Fruit fly (Drosophila melanogaster) whole organism, pupa: ENCODE data around the gene Trmt112.

Source experiments
- CG10348 ChIP-seq: fragments of 200-800 bp; sonication (Bioruptor generic); IDR thresholded peaks from 2 replicates; pipeline ENCODE4 v1.3.6; 2022; ENCODE audit warnings: missing biosample characterization, missing genetic modification characterization
- CG12605 ChIP-seq: fragments of 200-800 bp; sonication (Bioruptor generic); IDR thresholded peaks from 2 replicates; pipeline ENCODE4 v1.3.6; 2022; ENCODE audit warnings: missing biosample characterization, missing genetic modification characterization
- CG13204 ChIP-seq: fragments of 200-800 bp; sonication (Bioruptor generic); optimal IDR thresholded peaks from 2 replicates; lab custom pipeline; 2018; ENCODE audit warnings: missing biosample characterization, mild to moderate bottlenecking, missing genetic modification characterization, moderate library complexity
- CG14655 ChIP-seq: fragments of 200-800 bp; sonication (Bioruptor generic); optimal IDR thresholded peaks from 3 replicates; lab custom pipeline; 2017; ENCODE audit warnings: mild to moderate bottlenecking, missing biosample characterization, missing genetic modification reagents, missing genetic modification characterization
- CG15710 ChIP-seq: fragments of 200-800 bp; sonication (Bioruptor generic); optimal IDR thresholded peaks from 2 replicates; lab custom pipeline; 2018; ENCODE audit warnings: missing biosample characterization, mild to moderate bottlenecking, missing genetic modification characterization, moderate library complexity
- CG17806 ChIP-seq: fragments of 200-800 bp; sonication (Bioruptor generic); optimal IDR thresholded peaks from 2 replicates; lab custom pipeline; 2018; ENCODE audit warnings: missing biosample characterization, mild to moderate bottlenecking, missing genetic modification characterization, moderate library complexity
- CG32121 ChIP-seq: fragments of 200-800 bp; sonication (Bioruptor generic); IDR thresholded peaks from 2 replicates; pipeline ENCODE4 v1.3.6; 2022; ENCODE audit warnings: missing biosample characterization, missing genetic modification characterization
- CG34367 ChIP-seq: fragments of 200-800 bp; sonication (Bioruptor generic); optimal IDR thresholded peaks from 2 replicates; lab custom pipeline; 2018; ENCODE audit warnings: missing biosample characterization, mild to moderate bottlenecking, missing genetic modification characterization
- CG4496 ChIP-seq: fragments of 200-800 bp; sonication (Bioruptor generic); IDR thresholded peaks from 3 replicates; pipeline ENCODE4 v1.3.6; 2022; ENCODE audit warnings: missing biosample characterization, missing genetic modification characterization
- CG8159 ChIP-seq: fragments of 200-800 bp; sonication (Bioruptor generic); optimal IDR thresholded peaks from 3 replicates; lab custom pipeline; 2018; ENCODE audit warnings: missing biosample characterization, mild to moderate bottlenecking, missing genetic modification characterization, moderate library complexity
- CG8301 ChIP-seq: fragments of 200-800 bp; sonication (Bioruptor generic); optimal IDR thresholded peaks from 2 replicates; lab custom pipeline; 2018; ENCODE audit warnings: missing biosample characterization, mild to moderate bottlenecking, missing genetic modification characterization
- CG9948 ChIP-seq: fragments of 200-800 bp; sonication (Bioruptor generic); optimal IDR thresholded peaks from 2 replicates; lab custom pipeline; 2018; ENCODE audit warnings: missing biosample characterization, mild to moderate bottlenecking, missing genetic modification characterization, moderate library complexity
- D1 ChIP-seq: fragments of 200-800 bp; sonication (Bioruptor generic); optimal IDR thresholded peaks from 2 replicates; lab custom pipeline; 2018; ENCODE audit warnings: missing biosample characterization, mild to moderate bottlenecking, missing genetic modification characterization, moderate library complexity
- EcR ChIP-seq: fragments of 200-800 bp; sonication (Bioruptor generic); optimal IDR thresholded peaks from 3 replicates; lab custom pipeline; 2019; ENCODE audit warnings: missing biosample characterization, missing genetic modification characterization, mild to moderate bottlenecking, moderate library complexity, missing genetic modification reagents
- Ets98B ChIP-seq: fragments of 200-800 bp; sonication (Bioruptor generic); IDR thresholded peaks from 2 replicates; pipeline ENCODE4 v1.3.6; 2022; ENCODE audit warnings: missing biosample characterization, missing genetic modification characterization
- Pif1A ChIP-seq: fragments of 200-800 bp; sonication (Bioruptor generic); optimal IDR thresholded peaks from 3 replicates; lab custom pipeline; 2016; ENCODE audit warnings: missing biosample characterization, missing genetic modification characterization
- Pif1B ChIP-seq: fragments of 200-800 bp; sonication (Bioruptor generic); optimal IDR thresholded peaks from 3 replicates; lab custom pipeline; 2016; ENCODE audit warnings: missing biosample characterization, missing genetic modification characterization
- Snoo ChIP-seq: fragments of 200-800 bp; sonication (Bioruptor generic); optimal IDR thresholded peaks from 3 replicates; lab custom pipeline; 2017; ENCODE audit warnings: missing biosample characterization, mild to moderate bottlenecking, missing genetic modification characterization, inconsistent platforms
- fd96Ca ChIP-seq: fragments of 200-800 bp; sonication (Bioruptor generic); IDR thresholded peaks from 3 replicates; pipeline ENCODE4 v1.3.6; 2022; ENCODE audit warnings: missing biosample characterization, missing genetic modification characterization
- gl ChIP-seq: fragments of 200-800 bp; sonication (Bioruptor generic); optimal IDR thresholded peaks from 2 replicates; lab custom pipeline; 2018; ENCODE audit warnings: missing biosample characterization, mild to moderate bottlenecking, missing genetic modification characterization
- rn ChIP-seq: fragments of 200-800 bp; sonication (Bioruptor generic); IDR thresholded peaks from 2 replicates; pipeline ENCODE4 v1.3.6; 2022; ENCODE audit warnings: missing biosample characterization, missing genetic modification characterization

Gene Trmt112

dm6 chr3L:21252525-21252924 lies 35.9 kb upstream of the Trmt112 start:
- peak; percentile 93 for TF ChIP-seq EcR
- peak; percentile 32 for TF ChIP-seq Snoo (tag; lab: Kevin White, UChicago)
- no peak for TF ChIP-seq Pif1B (GFP tag; lab: Kevin White, UChicago)
- no peak for TF ChIP-seq CG10348
- no peak for TF ChIP-seq CG34367 (tag; lab: Kevin White, UChicago)
- no peak for TF ChIP-seq Ets98B (GFP tag; lab: Robert Waterston, UW)
- TF ChIP-seq CG14655 (GFP tag; lab: Kevin White, UChicago), result no peak
- peak; percentile 34 for TF ChIP-seq CG32121 (GFP tag; lab: Robert Waterston, UW)
- no peak for TF ChIP-seq rn (GFP tag; lab: Robert Waterston, UW)
- TF ChIP-seq CG17806 (tag; lab: Kevin White, UChicago), result no peak
- no peak for TF ChIP-seq gl (tag; lab: Kevin White, UChicago)
- no peak for TF ChIP-seq CG8159
- TF ChIP-seq D1, result no peak
- TF ChIP-seq CG12605 (GFP tag; lab: Robert Waterston, UW), result no peak
- no peak for TF ChIP-seq Pif1A
- TF ChIP-seq fd96Ca, result no peak
- peak; percentile 74 for TF ChIP-seq CG13204
- TF ChIP-seq CG8301 (tag; lab: Kevin White, UChicago), result no peak
- TF ChIP-seq CG4496 (GFP tag; lab: Robert Waterston, UW), result peak; percentile 12; the same call in 1 of the 3 replicates
- no peak for TF ChIP-seq CG15710 (tag; lab: Kevin White, UChicago)
- no peak for TF ChIP-seq CG9948 (tag; lab: Kevin White, UChicago)

dm6 chr3L:21251381-21251780 lies 34.7 kb upstream of the Trmt112 start:
- TF ChIP-seq CG14655 (GFP tag; lab: Kevin White, UChicago) (peak; percentile 62), Ets98B (GFP tag; lab: Robert Waterston, UW) (peak; percentile 47; the same call in 1 of the 2 replicates), CG12605 (GFP tag; lab: Robert Waterston, UW) (peak; percentile 39; the same call in 1 of the 2 replicates), CG8159 (peak; percentile 72), CG4496 (GFP tag; lab: Robert Waterston, UW) (peak; percentile 54; the same call in 1 of the 3 replicates), fd96Ca (peak; percentile 62; the same call in 2 of the 3 replicates), CG10348 (no peak), CG17806 (tag; lab: Kevin White, UChicago) (peak; percentile 64), CG13204 (peak; percentile 86), Pif1B (GFP tag; lab: Kevin White, UChicago) (peak; percentile 7), rn (GFP tag; lab: Robert Waterston, UW) (0 out of 2 replicates have a peak, but pooled peaks have one; percentile 18), CG9948 (tag; lab: Kevin White, UChicago) (peak; percentile 55), EcR (peak; percentile 95), gl (tag; lab: Kevin White, UChicago) (peak; percentile 41), CG32121 (GFP tag; lab: Robert Waterston, UW) (peak; percentile 74; the same call in 1 of the 2 replicates), Pif1A (peak; percentile 47), Snoo (tag; lab: Kevin White, UChicago) (peak; percentile 19), CG15710 (tag; lab: Kevin White, UChicago) (peak; percentile 73), D1 (peak; percentile 40), CG34367 (tag; lab: Kevin White, UChicago) (peak; percentile 61), CG8301 (tag; lab: Kevin White, UChicago) (peak; percentile 40)
- TF ChIP-seq, all 21 proteins: peak for 20

DNA sequence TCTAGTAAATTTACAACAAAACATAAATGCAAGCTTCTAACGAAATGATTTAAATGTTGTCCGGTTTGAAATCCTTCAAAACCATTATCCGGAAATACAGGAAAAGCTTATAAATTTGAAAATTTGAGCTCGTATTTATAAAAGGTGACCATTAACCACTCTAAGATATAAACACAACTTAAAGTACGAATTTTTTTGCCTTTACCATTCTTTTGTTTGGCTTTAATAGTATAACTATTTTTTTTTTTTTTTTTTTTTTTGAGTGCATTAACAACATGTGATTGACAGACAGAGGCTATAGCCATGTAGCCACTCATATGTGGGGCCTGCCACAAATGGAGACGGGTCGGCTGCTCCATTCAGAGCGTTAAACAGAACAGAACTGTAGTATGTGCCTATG lies 26.8 kb upstream of the Trmt112 start:
- peak; percentile 6 for TF ChIP-seq CG8301 (tag; lab: Kevin White, UChicago)
- TF ChIP-seq rn (GFP tag; lab: Robert Waterston, UW), result no peak
- TF ChIP-seq CG32121 (GFP tag; lab: Robert Waterston, UW), result no peak
- TF ChIP-seq Ets98B (GFP tag; lab: Robert Waterston, UW), result no peak
- peak; percentile 67 for TF ChIP-seq CG17806 (tag; lab: Kevin White, UChicago)
- TF ChIP-seq CG34367 (tag; lab: Kevin White, UChicago), result no peak
- no peak for TF ChIP-seq CG4496 (GFP tag; lab: Robert Waterston, UW)
- TF ChIP-seq CG13204, result no peak
- peak; percentile 25 for TF ChIP-seq Pif1A
- no peak for TF ChIP-seq EcR
- no peak for TF ChIP-seq Pif1B (GFP tag; lab: Kevin White, UChicago)
- peak; percentile 14 for TF ChIP-seq CG14655 (GFP tag; lab: Kevin White, UChicago)
- TF ChIP-seq CG9948 (tag; lab: Kevin White, UChicago), result peak; percentile 60
- no peak for TF ChIP-seq fd96Ca
- no peak for TF ChIP-seq CG12605 (GFP tag; lab: Robert Waterston, UW)
- no peak for TF ChIP-seq D1
- TF ChIP-seq CG10348, result no peak
- no peak for TF ChIP-seq Snoo (tag; lab: Kevin White, UChicago)
- no peak for TF ChIP-seq gl (tag; lab: Kevin White, UChicago)
- TF ChIP-seq CG8159, result no peak
- no peak for TF ChIP-seq CG15710 (tag; lab: Kevin White, UChicago)
- TF ChIP-seq, all 21 proteins: peak for 5

DNA sequence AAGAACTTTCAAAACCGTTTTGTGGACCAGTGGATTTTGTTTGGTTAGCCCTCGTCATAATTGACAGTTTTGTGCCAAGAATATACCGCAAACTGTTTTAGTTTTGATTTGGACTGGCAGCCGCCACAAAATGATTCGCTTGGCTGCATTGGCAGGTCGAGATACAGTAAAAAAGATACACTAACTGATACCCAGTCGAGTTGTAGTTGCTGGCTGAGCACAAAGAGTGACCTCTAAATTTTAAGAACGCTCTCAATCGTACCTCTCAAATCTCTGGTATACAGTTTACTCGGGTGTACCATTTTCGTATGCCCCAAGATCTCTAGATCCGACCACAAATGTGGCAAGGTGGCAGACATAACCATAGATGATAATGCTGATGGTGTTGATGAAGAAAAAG lies 26.3 kb upstream of the Trmt112 start:
- TF ChIP-seq CG14655 (GFP tag; lab: Kevin White, UChicago), result no peak
- TF ChIP-seq Ets98B (GFP tag; lab: Robert Waterston, UW), result no peak
- no peak for TF ChIP-seq D1
- no peak for TF ChIP-seq CG8301 (tag; lab: Kevin White, UChicago)
- TF ChIP-seq rn (GFP tag; lab: Robert Waterston, UW), result no peak
- no peak for TF ChIP-seq Snoo (tag; lab: Kevin White, UChicago)
- TF ChIP-seq CG10348, result no peak
- no peak for TF ChIP-seq Pif1B (GFP tag; lab: Kevin White, UChicago)

DNA sequence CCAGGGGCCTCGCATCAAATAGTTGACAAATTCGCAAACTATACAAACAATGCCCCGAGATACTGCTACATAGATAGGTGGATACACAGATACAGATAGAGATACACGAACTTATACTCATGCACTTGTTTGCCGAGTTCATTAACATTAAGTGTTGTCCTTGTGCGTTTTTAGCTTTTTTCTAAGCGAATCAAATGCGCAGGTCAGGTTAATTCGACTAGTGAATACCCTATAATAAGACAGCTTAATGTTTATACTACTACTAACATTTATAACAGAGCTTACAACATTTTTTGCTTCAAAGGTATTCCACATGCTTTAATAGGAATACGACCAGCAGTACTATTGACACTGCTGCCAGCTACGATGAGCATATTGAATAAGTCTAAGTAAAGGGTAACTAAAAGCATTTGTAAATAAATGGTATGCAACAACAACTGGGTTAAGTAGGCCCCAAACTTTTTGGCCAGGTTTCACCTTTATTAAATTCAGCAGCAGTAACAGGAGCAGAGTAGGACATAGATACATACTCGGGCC lies 24.9 kb upstream of the Trmt112 start:
- TF ChIP-seq CG9948 (tag; lab: Kevin White, UChicago) (peak; percentile 4), CG8301 (tag; lab: Kevin White, UChicago) (peak; percentile 31), fd96Ca (no peak), CG12605 (GFP tag; lab: Robert Waterston, UW) (peak; percentile 34; the same call in 1 of the 2 replicates)
